Worm (Caenorhabditis elegans): ENCODE measurements around the gene spin-3.
A peak's percentile ranks its signal among the peaks of the same experiment; 100 is the strongest.

spin-3 gene

DNA sequence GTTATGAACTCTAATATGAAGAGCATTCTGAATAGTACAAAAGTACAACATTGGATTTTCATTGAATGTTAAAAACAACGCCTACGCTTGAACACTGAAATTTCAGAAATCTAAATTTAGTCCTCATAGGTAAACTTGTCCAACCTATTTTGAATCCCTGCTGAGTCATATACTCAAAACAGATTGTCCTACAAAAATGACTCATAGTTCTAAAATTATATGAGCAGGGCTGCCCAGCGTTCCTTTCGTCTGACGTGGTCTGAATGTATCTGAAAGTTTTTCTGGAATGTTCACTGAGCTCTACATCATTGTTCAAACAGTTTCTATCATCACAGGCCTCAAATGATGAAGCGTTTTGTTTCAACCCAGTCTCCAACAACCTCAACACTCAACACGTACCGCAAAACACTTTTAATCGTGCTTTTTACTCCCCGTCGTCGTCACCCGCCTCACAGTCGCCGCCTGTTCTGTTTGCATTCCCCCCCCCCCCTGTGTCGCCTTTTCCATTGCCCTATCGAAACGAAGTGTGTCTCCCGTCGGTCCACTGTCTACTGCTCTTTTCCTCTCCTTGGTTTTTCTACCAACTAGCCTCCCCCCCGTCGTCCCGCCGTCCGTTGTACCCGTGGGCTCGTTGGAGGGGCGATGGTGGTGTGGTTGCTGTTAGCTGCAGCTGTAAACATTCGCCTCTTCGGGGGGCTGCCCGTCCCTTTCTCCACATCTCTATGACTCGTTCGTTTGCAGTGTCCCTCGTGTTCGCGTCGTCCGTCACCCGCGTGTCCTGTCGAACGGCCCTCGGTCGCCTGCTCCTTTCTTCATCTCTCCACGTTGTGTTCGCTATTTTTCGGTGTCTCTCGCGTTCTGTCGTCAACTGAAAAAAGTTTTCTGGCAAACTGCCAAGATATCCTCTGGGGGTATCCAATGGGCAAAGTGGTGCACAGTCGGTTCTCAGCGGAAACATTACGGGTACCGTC is 14.0 kb downstream of the spin-3 start (continued):
- TF ChIP-seq rec-8 (tag; optimal IDR thresholded peaks at IDR 0.05): no peak
- TF ChIP-seq egl-44 (GFP tag; IDR thresholded peaks at IDR 0.05): no peak; the same call in 1 of the 2 replicates

- TF ChIP-seq ztf-22 (GFP tag; optimal IDR thresholded peaks at IDR 0.05) (peak; percentile 50), Y53F4B.3 (GFP tag; IDR thresholded peaks at IDR 0.05) (no peak), lsl-1 (GFP tag; optimal IDR thresholded peaks at IDR 0.05) (no peak), ceh-100 (GFP tag; IDR thresholded peaks at IDR 0.05) (0 out of 2 replicates have a peak, but pooled peaks have one; percentile 10), snpc-4 (GFP tag; optimal IDR thresholded peaks at IDR 0.05) (peak; percentile 18), snpc-4 (tag; optimal IDR thresholded peaks at IDR 0.05) (peak; percentile 47 to 81 (median 72)), F57C9.4 (tag; optimal IDR thresholded peaks at IDR 0.05) (no peak), mel-28 (tag; optimal IDR thresholded peaks at IDR 0.05; ENCODE audit: borderline replicate concordance) (no peak), snpc-1.1 (tag; optimal IDR thresholded peaks at IDR 0.05; ENCODE audit: insufficient read depth) (no peak), attf-6 (GFP tag; IDR thresholded peaks at IDR 0.05) (no peak), egrh-3 (GFP tag; IDR thresholded peaks at IDR 0.05) (peak; percentile 88), pha-4 (tag; optimal IDR thresholded peaks at IDR 0.05) (no peak), nhr-80 (tag; optimal IDR thresholded peaks at IDR 0.05) (peak; percentile 94), F10E7.11 (tag; optimal IDR thresholded peaks at IDR 0.05) (peak; percentile 43), Y67H2A.10 (GFP tag; conservative IDR thresholded peaks at IDR 0.05) (peak; percentile 67; the same call in 1 of the 2 replicates), ztf-6 (GFP tag; IDR thresholded peaks at IDR 0.05) (no peak; the same call in 1 of the 2 replicates), madf-8 (GFP tag; conservative IDR thresholded peaks at IDR 0.05) (no peak), madf-3 (GFP tag; IDR thresholded peaks at IDR 0.05) (no peak), F37B4.10 (GFP tag; IDR thresholded peaks at IDR 0.05) (no peak), rcor-1 (GFP tag; IDR thresholded peaks at IDR 0.05) (peak; percentile 75), F55B11.4 (tag; optimal IDR thresholded peaks at IDR 0.05; ENCODE audit: borderline replicate concordance, insufficient read depth) (no peak), cebp-2 (GFP tag; IDR thresholded peaks at IDR 0.05) (0 out of 2 replicates have a peak, but pooled peaks have one; percentile 43), tlf-1 (GFP tag; optimal IDR thresholded peaks at IDR 0.05) (peak; percentile 89), ceh-27 (GFP tag; optimal IDR thresholded peaks at IDR 0.05) (peak; percentile 94), B0035.1 (tag; optimal IDR thresholded peaks at IDR 0.05) (peak; percentile 53), ama-1 (optimal IDR thresholded peaks at IDR 0.05) (peak; percentile 97), ama-1 (GFP tag; optimal IDR thresholded peaks at IDR 0.05) (peak in 1 of 2 experiments; percentile 63), dpl-1 (GFP tag; optimal IDR thresholded peaks at IDR 0.05) (no peak), dox-1 (GFP tag; IDR thresholded peaks at IDR 0.05) (peak; percentile 92), lir-1 (GFP tag; conservative IDR thresholded peaks at IDR 0.05) (peak; percentile 96), K11D2.4 (GFP tag; IDR thresholded peaks at IDR 0.05) (peak; percentile 89), zim-3 (tag; optimal IDR thresholded peaks at IDR 0.05) (no peak), ZK185.1 (tag; optimal IDR thresholded peaks at IDR 0.05; ENCODE audit: poor library complexity, severe bottlenecking) (peak; percentile 76), K12H6.12 (tag; optimal IDR thresholded peaks at IDR 0.05) (peak; percentile 93), ztf-26 (tag; optimal IDR thresholded peaks at IDR 0.05) (peak; percentile 94), dpff-1 (tag; optimal IDR thresholded peaks at IDR 0.05) (no peak), mes-4 (tag; optimal IDR thresholded peaks at IDR 0.05) (no peak), nhr-90 (tag; optimal IDR thresholded peaks at IDR 0.05) (peak; percentile 83), Y56A3A.18 (GFP tag; IDR thresholded peaks at IDR 0.05) (0 out of 2 replicates have a peak, but pooled peaks have one; percentile 38), somi-1 (GFP tag; optimal IDR thresholded peaks at IDR 0.05) (peak; percentile 90), lin-54 (GFP tag; optimal IDR thresholded peaks at IDR 0.05) (peak; percentile 61), madf-10 (tag; optimal IDR thresholded peaks at IDR 0.05) (peak; percentile 82)
Measured at ce11 chrX:13144975-13145618, 15.0 kb downstream of the spin-3 start.

Data from whole organism, young adult.